Worm (Caenorhabditis elegans): ENCODE measurements around the gene nhr-192.

DNA sequence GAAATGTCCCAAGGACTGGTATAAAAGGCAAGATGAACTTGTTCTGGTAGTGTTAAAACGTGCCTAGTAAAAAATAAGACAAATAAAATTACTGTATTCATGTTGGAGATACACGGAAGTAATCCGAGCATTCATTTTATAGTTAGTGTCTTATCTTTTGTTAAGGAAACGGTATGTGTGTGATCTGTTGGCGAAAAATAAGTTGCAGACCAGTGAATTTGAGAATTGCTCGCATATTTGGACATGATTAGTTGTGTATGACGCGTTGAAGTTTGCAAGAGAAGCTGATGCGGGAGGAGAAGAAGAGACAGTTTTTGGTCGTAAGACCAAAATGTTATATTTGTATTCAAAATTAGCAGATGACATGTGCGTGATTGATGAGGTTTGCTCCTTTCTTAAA is 31.5 kb upstream of the nhr-192 start, which contains the start of gene C08B6.14:
- TF ChIP-seq ztf-11 (tag; optimal IDR thresholded peaks at IDR 0.05) (no peak), unc-39 (tag; optimal IDR thresholded peaks at IDR 0.05) (no peak), mab-5 (tag; optimal IDR thresholded peaks at IDR 0.05) (no peak), elt-1 (tag; optimal IDR thresholded peaks at IDR 0.05; ENCODE audit: borderline replicate concordance, insufficient read depth) (no peak), lin-13 (tag; optimal IDR thresholded peaks at IDR 0.05) (no peak), lsy-2 (tag; optimal IDR thresholded peaks at IDR 0.05) (no peak), unc-62 (GFP tag; optimal IDR thresholded peaks at IDR 0.05) (no peak)
